Fruit fly (Drosophila melanogaster): ENCODE results near the gene CG9029.

DNA sequence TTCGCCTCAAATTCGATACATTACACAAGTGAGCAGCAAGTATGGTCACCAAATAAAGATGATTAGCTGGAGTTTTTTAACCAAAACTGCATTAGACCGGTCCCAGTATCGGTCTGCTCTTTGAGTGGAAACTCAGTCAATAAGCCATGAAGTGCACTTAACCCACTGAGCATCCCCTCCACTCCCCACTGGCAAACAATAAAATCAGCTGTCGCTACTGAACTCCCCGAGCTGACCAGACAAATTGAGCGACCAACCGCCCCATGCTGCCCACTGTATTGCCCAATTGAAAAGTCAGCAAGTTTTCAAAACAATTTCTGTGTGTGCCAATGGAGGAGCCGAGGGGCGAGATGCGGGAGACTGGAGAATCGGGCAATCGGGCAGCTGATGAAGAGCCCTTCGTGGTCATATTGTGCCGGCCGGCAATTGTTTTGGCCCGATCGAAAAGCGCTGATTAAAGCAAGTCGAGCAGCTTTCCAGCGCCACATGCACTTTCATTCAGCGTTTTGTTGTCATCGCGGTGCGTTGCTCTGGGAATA is 13.4 kb downstream of the CG9029 start:
- TF ChIP-seq CTCF (optimal IDR thresholded peaks at IDR 0.05) (no peak), CG8478 (optimal IDR thresholded peaks at IDR 0.05) (no peak)
